Fruit fly (Drosophila melanogaster): Measurements from ENCODE around the gene CG31248.

CG31248 gene

dm6 chr3R:7127966-7128365 lies 1.2 kb upstream of the CG31248 start, which contains the start of gene CG10068 (continued):
- TF ChIP-seq ro (GFP tag; IDR thresholded peaks at IDR 0.05), result peak; percentile 67; the same call in 1 of the 2 replicates
- peak; percentile 62 for TF ChIP-seq CG9437 (GFP tag; optimal IDR thresholded peaks at IDR 0.05)
- TF ChIP-seq chinmo (GFP tag; IDR thresholded peaks at IDR 0.05; ENCODE audit: partially characterized antibody), result no peak
- TF ChIP-seq CG7556 (GFP tag; optimal IDR thresholded peaks at IDR 0.05), result peak; percentile 83
- TF ChIP-seq Drgx (GFP tag; IDR thresholded peaks at IDR 0.05), result peak; percentile 62
- TF ChIP-seq NfI (GFP tag; optimal IDR thresholded peaks at IDR 0.05), result peak; percentile 88
- peak; percentile 76 for TF ChIP-seq CG30431 (GFP tag; optimal IDR thresholded peaks at IDR 0.05)
- peak; percentile 94 for TF ChIP-seq Awh (GFP tag; IDR thresholded peaks at IDR 0.05)
- TF ChIP-seq CG11093 (GFP tag; IDR thresholded peaks at IDR 0.05), result peak; percentile 77
- peak; percentile 82 for TF ChIP-seq CG10462 (GFP tag; optimal IDR thresholded peaks at IDR 0.05)
- TF ChIP-seq CG10979 (tag; optimal IDR thresholded peaks at IDR 0.05), result peak; percentile 89
- TF ChIP-seq HHEX (GFP tag; optimal IDR thresholded peaks at IDR 0.05), result peak; percentile 84
- TF ChIP-seq unc-4 (GFP tag; IDR thresholded peaks at IDR 0.05; ENCODE audit: partially characterized antibody), result 0 out of 2 replicates have a peak, but pooled peaks have one; percentile 27
- TF ChIP-seq zen (tag; optimal IDR thresholded peaks at IDR 0.05), result peak; percentile 98
- no peak for TF ChIP-seq vnd (GFP tag; IDR thresholded peaks at IDR 0.05; ENCODE audit: partially characterized antibody)
- peak; percentile 93 for TF ChIP-seq CG14710 (tag; optimal IDR thresholded peaks at IDR 0.05)
- TF ChIP-seq Six4 (GFP tag; optimal IDR thresholded peaks at IDR 0.05), result peak; percentile 87
- TF ChIP-seq stwl (tag; optimal IDR thresholded peaks at IDR 0.05), result peak; percentile 98
- no peak for TF ChIP-seq Tbp (GFP tag; optimal IDR thresholded peaks at IDR 0.05)
- TF ChIP-seq NC2β (GFP tag; optimal IDR thresholded peaks at IDR 0.05), result peak; percentile 92
- TF ChIP-seq ATbp (GFP tag; optimal IDR thresholded peaks at IDR 0.05), result peak; percentile 80
- TF ChIP-seq NC2α (GFP tag; optimal IDR thresholded peaks at IDR 0.05), result peak; percentile 81
- TF ChIP-seq CG8478 (optimal IDR thresholded peaks at IDR 0.05), result no peak
- TF ChIP-seq tup (GFP tag; optimal IDR thresholded peaks at IDR 0.05), result peak; percentile 78
- peak; percentile 90 for TF ChIP-seq so (GFP tag; IDR thresholded peaks at IDR 0.05)
- TF ChIP-seq CG2199 (GFP tag; IDR thresholded peaks at IDR 0.05), result peak; percentile 97
- peak; percentile 75 for TF ChIP-seq Nf-YC (tag; optimal IDR thresholded peaks at IDR 0.05)
- TF ChIP-seq Meics (GFP tag; optimal IDR thresholded peaks at IDR 0.05), result peak; percentile 82
- TF ChIP-seq CoRest (tag; optimal IDR thresholded peaks at IDR 0.05), result peak; percentile 88
- peak; percentile 84 for TF ChIP-seq Fer1 (GFP tag; optimal IDR thresholded peaks at IDR 0.05)
- peak; percentile 85 for TF ChIP-seq CG11247 (GFP tag; IDR thresholded peaks at IDR 0.05)
- TF ChIP-seq CG34224 (GFP tag; IDR thresholded peaks at IDR 0.05; ENCODE audit: partially characterized antibody), result peak; percentile 48; the same call in 2 of the 3 replicates
- TF ChIP-seq psq (GFP tag; optimal IDR thresholded peaks at IDR 0.05), result peak; percentile 66
- peak; percentile 86 for TF ChIP-seq slp2 (GFP tag; optimal IDR thresholded peaks at IDR 0.05)
- TF ChIP-seq CG8281 (tag; optimal IDR thresholded peaks at IDR 0.05), result peak; percentile 63
- peak; percentile 93 for TF ChIP-seq MBD-R2 (GFP tag; IDR thresholded peaks at IDR 0.05)
- peak; percentile 67 for TF ChIP-seq CG10543 (GFP tag; optimal IDR thresholded peaks at IDR 0.05)
- TF ChIP-seq CG6683 (GFP tag; optimal IDR thresholded peaks at IDR 0.05), result peak; percentile 71
- TF ChIP-seq CG1233 (GFP tag; optimal IDR thresholded peaks at IDR 0.05), result peak; percentile 84
- peak; percentile 89 for TF ChIP-seq CG3726 (GFP tag; IDR thresholded peaks at IDR 0.05)
- TF ChIP-seq z (GFP tag; IDR thresholded peaks at IDR 0.05), result peak; percentile 66; the same call in 2 of the 3 replicates
- peak; percentile 68 for TF ChIP-seq CG4360 (GFP tag; IDR thresholded peaks at IDR 0.05)
- TF ChIP-seq gfzf (GFP tag; optimal IDR thresholded peaks at IDR 0.05), result peak; percentile 60
- peak; percentile 93 for TF ChIP-seq trem (tag; optimal IDR thresholded peaks at IDR 0.05)
- TF ChIP-seq lilli (GFP tag; optimal IDR thresholded peaks at IDR 0.05), result peak; percentile 93
- peak; percentile 81 for TF ChIP-seq CG32767 (GFP tag; IDR thresholded peaks at IDR 0.05)
- peak; percentile 21 for TF ChIP-seq Ravus (GFP tag; IDR thresholded peaks at IDR 0.05)
- TF ChIP-seq ssp (GFP tag; IDR thresholded peaks at IDR 0.05), result peak; percentile 70
- peak; percentile 88 for TF ChIP-seq CG11456 (GFP tag; IDR thresholded peaks at IDR 0.05)
- no peak for TF ChIP-seq cg (GFP tag; optimal IDR thresholded peaks at IDR 0.05)
- no peak for TF ChIP-seq HLHmδ (GFP tag; optimal IDR thresholded peaks at IDR 0.05)

All from whole organism, embryonic.